Worm (Caenorhabditis elegans) whole organism, young adult: ENCODE data around the gene srh-87.
"Not testable (repeated sequence)": the region's sequence is repeated elsewhere in the genome, so short reads cannot be mapped to it uniquely, and the experiment has no call there.

Source experiments
- B0035.1 ChIP-seq: sonication (generic microtip); optimal IDR thresholded peaks from 2 replicates; lab custom pipeline; 2016; ENCODE audit warnings: missing genetic modification characterization, mild to moderate bottlenecking, missing compliant biosample characterization, missing genotype, missing genetic modification reagents
- C06A6.2 ChIP-seq: fragments of 200-800 bp; sonication (Bioruptor generic); conservative IDR thresholded peaks from 2 replicates; pipeline ENCODE4 v1.3.6; 2022; ENCODE audit warnings: missing genetic modification characterization, missing compliant biosample characterization
- D2030.7 ChIP-seq: fragments of 200-800 bp; sonication (Bioruptor generic); IDR thresholded peaks from 2 replicates; pipeline ENCODE4 v1.3.6; 2022; ENCODE audit warnings: missing genetic modification reagents, missing genetic modification characterization, missing compliant biosample characterization
- F22D6.2 ChIP-seq: sonication (generic microtip); optimal IDR thresholded peaks from 2 replicates; lab custom pipeline; 2016; ENCODE audit warnings: mild to moderate bottlenecking, missing genetic modification characterization, missing compliant biosample characterization
- F33H1.4 ChIP-seq: fragments of 200-800 bp; sonication (Bioruptor generic); IDR thresholded peaks from 2 replicates; pipeline ENCODE4 v1.3.6; 2022; ENCODE audit warnings: missing genetic modification reagents, missing genetic modification characterization, missing compliant biosample characterization
- F49E8.2 ChIP-seq: sonication (generic microtip); optimal IDR thresholded peaks from 3 replicates; lab custom pipeline; 2017; ENCODE audit warnings: missing genetic modification characterization, mild to moderate bottlenecking, missing compliant biosample characterization, antibody characterized with exemption, moderate library complexity; ENCODE audit not compliant: insufficient read depth
- F57A8.1 ChIP-seq: fragments of 200-800 bp; sonication (Bioruptor generic); optimal IDR thresholded peaks from 2 replicates; lab custom pipeline; 2018; ENCODE audit warnings: mild to moderate bottlenecking, missing genetic modification characterization, moderate library complexity, missing compliant biosample characterization
- F57C9.4 ChIP-seq: sonication (generic microtip); optimal IDR thresholded peaks from 2 replicates; lab custom pipeline; 2017; ENCODE audit warnings: mild to moderate bottlenecking, missing genetic modification characterization, missing compliant biosample characterization
- Y53F4B.3 ChIP-seq: fragments of 200-800 bp; sonication (Bioruptor generic); IDR thresholded peaks from 2 replicates; pipeline ENCODE4 v1.3.6; 2022; ENCODE audit warnings: missing genetic modification reagents, missing genetic modification characterization, missing compliant biosample characterization
- Y56A3A.18 ChIP-seq: fragments of 200-800 bp; sonication (Bioruptor generic); IDR thresholded peaks from 2 replicates; pipeline ENCODE4 v1.3.6; 2022; ENCODE audit warnings: missing genetic modification reagents, missing genetic modification characterization, missing compliant biosample characterization
- attf-5 ChIP-seq: fragments of 200-800 bp; sonication (Bioruptor generic); optimal IDR thresholded peaks from 2 replicates; lab custom pipeline; 2018; ENCODE audit warnings: mild to moderate bottlenecking, missing genetic modification characterization, missing compliant biosample characterization
- bed-1 ChIP-seq: fragments of 200-800 bp; sonication (Bioruptor generic); IDR thresholded peaks from 2 replicates; pipeline ENCODE4 v1.3.6; 2022; ENCODE audit warnings: missing genetic modification reagents, missing genetic modification characterization, missing compliant biosample characterization
- cebp-2 ChIP-seq: fragments of 200-800 bp; sonication (Bioruptor generic); IDR thresholded peaks from 2 replicates; pipeline ENCODE4 v1.3.6; 2022; ENCODE audit warnings: missing genetic modification characterization, missing compliant biosample characterization
- ceh-40 ChIP-seq: fragments of 200-800 bp; sonication (Bioruptor generic); IDR thresholded peaks from 2 replicates; pipeline ENCODE4 v1.3.6; 2022; ENCODE audit warnings: missing genetic modification characterization, missing compliant biosample characterization
- chd-7 ChIP-seq: sonication (generic microtip); optimal IDR thresholded peaks from 2 replicates; lab custom pipeline; 2016; ENCODE audit warnings: mild to moderate bottlenecking, missing genetic modification characterization, moderate library complexity, missing compliant biosample characterization
- efl-1 ChIP-seq: fragments of 150-350 bp; optimal IDR thresholded peaks from 2 replicates; lab custom pipeline; 2014; ENCODE audit warnings: missing biosample characterization, missing genetic modification reagents, missing genetic modification characterization
- ekl-4 ChIP-seq: fragments of 200-800 bp; sonication (Bioruptor generic); IDR thresholded peaks from 2 replicates; pipeline ENCODE4 v1.3.6; 2022; ENCODE audit warnings: missing genetic modification reagents, missing genetic modification characterization, missing compliant biosample characterization
- fkh-3 ChIP-seq: sonication (generic microtip); optimal IDR thresholded peaks from 2 replicates; lab custom pipeline; 2016; ENCODE audit warnings: mild to moderate bottlenecking, missing genetic modification characterization, missing compliant biosample characterization
- hlh-26 ChIP-seq: fragments of 200-800 bp; sonication (Bioruptor generic); conservative IDR thresholded peaks from 2 replicates; pipeline ENCODE4 v1.3.6; 2022; ENCODE audit warnings: missing genetic modification reagents, missing genetic modification characterization, missing compliant biosample characterization
- lag-1 ChIP-seq: fragments of 200-800 bp; sonication (Bioruptor generic); IDR thresholded peaks from 2 replicates; pipeline ENCODE4 v1.3.6; 2022; ENCODE audit warnings: missing genetic modification reagents, missing genetic modification characterization, missing compliant biosample characterization
- lsl-1 ChIP-seq: fragments of 200-800 bp; sonication (Bioruptor generic); optimal IDR thresholded peaks from 2 replicates; lab custom pipeline; 2018; ENCODE audit warnings: mild to moderate bottlenecking, missing genetic modification characterization, moderate library complexity, missing compliant biosample characterization
- nfyb-1 ChIP-seq: fragments of 200-800 bp; sonication (Bioruptor generic); IDR thresholded peaks from 2 replicates; pipeline ENCODE4 v1.3.6; 2022; ENCODE audit warnings: missing genetic modification reagents, missing genetic modification characterization, missing compliant biosample characterization
- nhr-120 ChIP-seq: fragments of 200-800 bp; sonication (Bioruptor generic); IDR thresholded peaks from 2 replicates; pipeline ENCODE4 v1.3.6; 2022; ENCODE audit warnings: missing genetic modification characterization, missing compliant biosample characterization
- nhr-27 ChIP-seq: fragments of 200-800 bp; sonication (Bioruptor generic); optimal IDR thresholded peaks from 2 replicates; lab custom pipeline; 2018; ENCODE audit warnings: mild to moderate bottlenecking, missing genetic modification characterization, moderate library complexity, missing compliant biosample characterization
- rpc-1 ChIP-seq, 2 experiments: fragments of 150-350 bp in 1 of 2; sonication (generic microtip) in 1 of 2; optimal IDR thresholded peaks; 2 replicates each; lab custom pipeline; 2014 to 2018; ENCODE audit warnings: missing biosample characterization in 1 of 2, missing genetic modification characterization in 1 of 2, missing genetic modification reagents in 1 of 2, missing genotype in 1 of 2
- sdz-38 ChIP-seq: sonication (generic microtip); optimal IDR thresholded peaks from 2 replicates; lab custom pipeline; 2016; ENCODE audit warnings: missing genotype, missing genetic modification characterization, missing compliant biosample characterization
- snpc-1.1 ChIP-seq: sonication (generic microtip); optimal IDR thresholded peaks from 2 replicates; lab custom pipeline; 2017; ENCODE audit warnings: missing genetic modification characterization, mild to moderate bottlenecking, missing compliant biosample characterization, antibody characterized with exemption, moderate library complexity, missing genotype, missing genetic modification reagents; ENCODE audit not compliant: insufficient read depth
- somi-1 ChIP-seq: fragments of 200-800 bp; sonication (Bioruptor generic); optimal IDR thresholded peaks from 2 replicates; lab custom pipeline; 2018; ENCODE audit warnings: mild to moderate bottlenecking, missing genetic modification characterization, missing compliant biosample characterization
- tbp1 ChIP-seq: fragments of 200-800 bp; sonication (Bioruptor generic); optimal IDR thresholded peaks from 2 replicates; lab custom pipeline; 2018; ENCODE audit warnings: mild to moderate bottlenecking, missing genetic modification characterization, missing compliant biosample characterization
- tbx-9 ChIP-seq: sonication (generic microtip); optimal IDR thresholded peaks from 2 replicates; lab custom pipeline; 2016; ENCODE audit warnings: borderline replicate concordance, missing genetic modification characterization, inconsistent platforms, missing compliant biosample characterization
- xnd-1 ChIP-seq: sonication (generic microtip); optimal IDR thresholded peaks from 2 replicates; lab custom pipeline; 2016; ENCODE audit warnings: missing genotype, missing genetic modification reagents, missing genetic modification characterization, missing compliant biosample characterization

The srh-87 gene

DNA sequence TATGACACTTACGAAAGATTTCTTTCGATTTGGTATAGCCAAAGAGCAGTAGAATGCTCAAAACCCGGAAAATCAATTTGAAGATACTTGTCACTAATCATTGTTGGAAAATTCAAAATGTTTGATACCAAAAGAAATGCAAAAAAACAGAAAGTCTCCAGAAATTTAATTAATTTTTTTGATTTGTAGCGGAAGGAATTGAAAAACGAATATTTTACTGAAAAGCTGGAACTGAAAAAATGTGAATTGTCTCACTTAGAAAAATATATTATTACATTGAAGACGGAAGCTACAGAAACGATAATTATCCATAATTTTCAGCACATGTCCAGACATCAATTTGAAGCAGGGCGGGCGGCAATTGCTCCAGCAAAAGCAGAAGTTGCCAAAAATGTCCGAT, 17.5 kb upstream of the srh-87 start, which contains the start of gene srw-138 (continued):
- TF ChIP-seq ceh-40 (GFP tag; lab: Robert Waterston, UW): no peak
- no peak for TF ChIP-seq snpc-1.1
- no peak for TF ChIP-seq hlh-26
- TF ChIP-seq lsl-1: no peak
- no peak for TF ChIP-seq F22D6.2 (tag; lab: Kevin White, UChicago)

DNA sequence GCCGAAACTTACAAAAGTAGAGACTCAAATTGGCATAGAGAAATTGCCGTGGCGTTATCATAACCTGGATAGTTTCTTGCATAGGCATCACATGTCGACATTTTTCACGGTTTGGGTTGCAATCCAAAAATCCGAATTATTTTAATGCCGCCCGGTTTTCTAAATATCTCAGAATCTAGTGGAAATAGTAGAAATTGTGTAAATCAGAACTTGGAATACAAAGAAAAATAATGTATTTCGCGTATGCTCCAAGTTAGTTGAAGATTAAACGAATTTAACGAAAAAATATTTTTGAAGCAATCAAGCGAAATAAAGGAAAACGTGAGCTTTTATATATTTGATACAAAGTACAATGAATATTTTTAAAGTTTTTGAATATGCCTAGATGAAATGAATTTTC, 15.4 kb upstream of the srh-87 start, which contains the start of gene srw-144:
srw-144 (minus strand) TSS at position 101 of the 400 bp plus-strand sequence.
- TF ChIP-seq bed-1 (GFP tag; lab: Robert Waterston, UW) (no peak), somi-1 (GFP tag; lab: Kevin White, UChicago) (no peak), lag-1 (GFP tag; lab: Robert Waterston, UW) (no peak)

- TF ChIP-seq lag-1 (GFP tag; lab: Robert Waterston, UW) (no peak), B0035.1 (tag; lab: Kevin White, UChicago) (no peak)
Observed at ce11 chrV:2958202-2958601, 12.7 kb upstream of the srh-87 start, which contains the start of gene srw-142. Gene srw-142 (minus strand): TSS chrV:2958302.

DNA sequence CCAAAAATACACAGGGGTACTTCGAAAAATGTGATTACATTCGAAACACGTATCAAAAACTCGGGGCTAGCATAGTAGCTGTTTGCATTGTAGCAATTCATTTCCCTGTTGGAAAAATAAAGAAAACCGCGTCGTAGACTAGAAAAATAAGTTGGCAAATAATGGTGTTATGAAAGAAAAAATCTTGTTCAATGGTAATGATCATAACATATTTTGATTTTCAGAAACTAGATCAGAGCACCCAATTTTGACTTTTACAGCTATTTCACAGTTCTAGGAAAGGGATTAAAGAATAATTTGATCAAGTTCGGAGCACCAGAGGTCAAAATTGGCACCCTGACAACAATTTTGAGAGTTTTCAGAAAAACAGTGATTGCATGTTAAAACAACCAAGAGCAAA, 9.8 kb upstream of the srh-87 start, which contains the start of gene srh-248:
srh-248 (minus strand) TSS at position 101 of the 400 bp plus-strand sequence.
- TF ChIP-seq fkh-3; tbx-9 (tag; lab: Kevin White, UChicago); F49E8.2: not testable (repeated sequence)

DNA sequence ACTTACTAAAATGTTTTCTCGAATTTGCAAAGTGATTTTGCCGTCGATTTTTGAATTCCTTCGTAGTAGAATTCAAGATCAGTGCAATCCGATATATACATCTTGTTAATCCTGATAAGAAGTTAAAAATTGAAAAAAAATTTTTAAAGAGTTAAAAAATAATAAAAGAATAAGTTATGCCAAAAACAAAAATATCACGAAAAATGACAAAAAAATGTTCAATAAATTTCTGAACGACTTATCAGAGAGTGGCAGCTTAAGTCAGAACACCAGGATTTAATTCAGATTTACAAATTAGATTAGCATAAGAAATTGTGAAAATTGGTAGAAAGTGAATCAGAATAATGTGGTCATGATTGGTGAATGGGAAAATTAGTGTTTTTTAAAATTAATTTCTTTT, 6.6 kb upstream of the srh-87 start, which contains the start of gene srw-122:
srw-122 (minus strand) TSS at position 101 of the 400 bp plus-strand sequence.
- TF ChIP-seq rpc-1 (optimal IDR thresholded peaks at IDR 0.05; lab: Kevin White, UChicago); rpc-1 (tag; optimal IDR thresholded peaks at IDR 0.05; lab: Kevin White, UChicago); efl-1 (GFP tag; lab: Kevin White, UChicago); C06A6.2 (GFP tag; lab: Robert Waterston, UW): not testable (repeated sequence)
- TF ChIP-seq, all 124 proteins: peak for 0; not testable (repeated sequence) for 124

- TF ChIP-seq nhr-120 (GFP tag; lab: Robert Waterston, UW): no peak
- TF ChIP-seq chd-7: no peak
- no peak for TF ChIP-seq hlh-26
- no peak for TF ChIP-seq sdz-38 (tag; lab: Kevin White, UChicago)
- no peak for TF ChIP-seq cebp-2 (GFP tag; lab: Robert Waterston, UW)
Observed at ce11 chrV:2943859-2944258, 1.6 kb downstream of the srh-87 start, which contains the start of gene srw-137. Gene srw-137 (minus strand): TSS chrV:2943959.

- TF ChIP-seq attf-5 (GFP tag; lab: Kevin White, UChicago) (no peak), Y53F4B.3 (GFP tag; lab: Robert Waterston, UW) (no peak), cebp-2 (GFP tag; lab: Robert Waterston, UW) (no peak), F57A8.1 (GFP tag; lab: Kevin White, UChicago) (no peak), D2030.7 (no peak), nfyb-1 (GFP tag; lab: Robert Waterston, UW) (no peak), F33H1.4 (no peak)
Observed at ce11 chrV:2942247-2942646, 3.3 kb downstream of the srh-87 start.

- TF ChIP-seq rpc-1 (optimal IDR thresholded peaks at IDR 0.05; lab: Kevin White, UChicago) (no peak), rpc-1 (tag; optimal IDR thresholded peaks at IDR 0.05; lab: Kevin White, UChicago) (no peak), ekl-4 (GFP tag; lab: Robert Waterston, UW) (no peak), F57C9.4 (no peak), xnd-1 (no peak), cebp-2 (GFP tag; lab: Robert Waterston, UW) (no peak), Y56A3A.18 (GFP tag; lab: Robert Waterston, UW) (no peak), tbp1 (GFP tag; lab: Kevin White, UChicago) (no peak), somi-1 (GFP tag; lab: Kevin White, UChicago) (no peak), nhr-27 (tag; lab: Kevin White, UChicago) (no peak)
- TF ChIP-seq, all 124 proteins: peak for 0
Observed at ce11 chrV:2941405-2941804, 4.1 kb downstream of the srh-87 start, which contains the start of gene srw-143. Gene srw-143 (minus strand): TSS chrV:2941505.
